Worm (Caenorhabditis elegans): ENCODE measurements around the gene ccep-97.

DNA sequence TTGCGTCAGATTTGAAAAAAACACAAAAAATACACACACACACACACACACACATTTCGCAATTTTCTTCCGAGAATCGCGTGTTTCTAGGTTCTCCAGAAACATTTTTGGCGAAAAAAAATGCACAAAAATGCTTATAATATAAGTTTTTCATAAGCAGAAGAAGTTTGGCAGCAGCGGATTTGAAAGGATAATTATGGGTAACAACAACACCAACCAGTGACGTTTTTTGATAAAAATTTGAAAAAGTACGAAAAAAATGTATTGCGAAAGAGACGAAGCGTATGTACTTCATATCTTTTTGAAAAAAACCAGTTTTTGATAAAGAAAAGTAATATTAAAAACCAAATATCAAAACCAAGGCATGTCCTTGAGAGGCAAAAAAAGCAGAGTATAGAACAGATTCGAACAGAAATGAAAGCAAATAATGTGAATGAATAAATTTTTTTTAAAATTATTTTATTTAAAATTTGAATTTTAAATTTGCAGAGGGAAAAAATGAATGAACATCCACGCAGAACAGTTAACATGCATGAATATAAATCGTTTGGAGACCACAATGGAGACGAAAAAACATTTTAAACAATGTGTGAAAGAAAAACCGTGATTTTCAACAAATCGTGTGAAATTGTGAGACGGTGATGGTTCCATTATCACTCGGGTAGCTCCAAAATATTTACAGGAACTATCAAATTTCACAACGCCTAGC lies 5.4 kb upstream of the ccep-97 start:
- TF ChIP-seq ama-1 (optimal IDR thresholded peaks at IDR 0.05) (peak; percentile 90), zag-1 (tag; optimal IDR thresholded peaks at IDR 0.05) (no peak), nhr-43 (tag; optimal IDR thresholded peaks at IDR 0.05; ENCODE audit: poor library complexity, severe bottlenecking) (peak; percentile 29), unc-39 (tag; optimal IDR thresholded peaks at IDR 0.05) (no peak), ztf-11 (tag; optimal IDR thresholded peaks at IDR 0.05) (no peak), pha-4 (tag; optimal IDR thresholded peaks at IDR 0.05) (peak; percentile 30), sea-2 (GFP tag; optimal IDR thresholded peaks at IDR 0.05) (no peak), nhr-237 (tag; optimal IDR thresholded peaks at IDR 0.05) (no peak), pqm-1 (tag; optimal IDR thresholded peaks at IDR 0.05) (no peak), unc-62 (GFP tag; optimal IDR thresholded peaks at IDR 0.05) (no peak), aly-2 (tag; optimal IDR thresholded peaks at IDR 0.05) (peak; percentile 8), ztf-4 (tag; optimal IDR thresholded peaks at IDR 0.05) (peak; percentile 83)

All from whole organism, L3 larva.